Worm (Caenorhabditis elegans) whole organism, mixed stage, embryonic: ENCODE results near the gene nst-1.

ENCODE experiments used
- ceh-83 ChIP-seq: fragments of 200-800 bp; sonication (Bioruptor generic); optimal IDR thresholded peaks from 2 replicates; lab custom pipeline; 2018; ENCODE audit warnings: mild to moderate bottlenecking, missing genetic modification characterization, missing compliant biosample characterization
- drap-1 ChIP-seq: fragments of 200-800 bp; sonication (Bioruptor generic); optimal IDR thresholded peaks from 3 replicates; lab custom pipeline; 2018; ENCODE audit warnings: mild to moderate bottlenecking, missing genetic modification characterization, missing compliant biosample characterization
- lin-13 ChIP-seq: fragments of 150-350 bp; optimal IDR thresholded peaks from 2 replicates; lab custom pipeline; 2014; ENCODE audit warnings: missing biosample characterization, missing genetic modification characterization
- mep-1 ChIP-seq: fragments of 150-350 bp; optimal IDR thresholded peaks from 2 replicates; lab custom pipeline; 2017; ENCODE audit warnings: missing biosample characterization, missing genetic modification reagents, missing genetic modification characterization, inconsistent platforms
- nhr-2 ChIP-seq: fragments of 150-350 bp; optimal IDR thresholded peaks from 2 replicates; lab custom pipeline; 2014; ENCODE audit warnings: missing biosample characterization, missing genetic modification characterization
- nhr-28 ChIP-seq: fragments of 150-350 bp; optimal IDR thresholded peaks from 2 replicates; lab custom pipeline; 2014; ENCODE audit warnings: missing biosample characterization, missing genetic modification characterization
- snpc-4 ChIP-seq: fragments of 150-350 bp; optimal IDR thresholded peaks from 2 replicates; lab custom pipeline; 2014; ENCODE audit warnings: missing biosample characterization, missing genetic modification characterization
- ztf-11 ChIP-seq: fragments of 150-350 bp; optimal IDR thresholded peaks from 2 replicates; lab custom pipeline; 2014; ENCODE audit warnings: missing biosample characterization, missing genetic modification characterization

- TF ChIP-seq snpc-4 (tag; lab: Kevin White, UChicago) = no peak
- no peak for TF ChIP-seq ztf-11
- no peak for TF ChIP-seq lin-13
- TF ChIP-seq nhr-2 = no peak
- TF ChIP-seq ceh-83 = no peak
- no peak for TF ChIP-seq drap-1 (GFP tag; lab: Kevin White, UChicago)
- no peak for TF ChIP-seq nhr-28 (tag; lab: Kevin White, UChicago)
- TF ChIP-seq mep-1 (tag; lab: Kevin White, UChicago) = no peak
Measured at ce11 chrII:8232489-8232888, 50.5 kb downstream of the nst-1 start, which contains the start of gene M110.7.
